Worm (Caenorhabditis elegans) whole organism, L3 larva: ENCODE measurements around the gene T28D6.3.

Experiments used
- ZK546.5 ChIP-seq: sonication (generic microtip); optimal IDR thresholded peaks from 2 replicates; lab custom pipeline; 2017; ENCODE audit warnings: missing biosample characterization, missing genetic modification characterization
- aly-2 ChIP-seq: fragments of 150-350 bp; optimal IDR thresholded peaks from 2 replicates; lab custom pipeline; 2014; ENCODE audit warnings: missing biosample characterization, missing genetic modification characterization
- ama-1 ChIP-seq: fragments of 150-350 bp; optimal IDR thresholded peaks from 2 replicates; lab custom pipeline; 2018
- ceh-16 ChIP-seq: sonication (generic microtip); optimal IDR thresholded peaks from 2 replicates; lab custom pipeline; 2017; ENCODE audit warnings: missing biosample characterization, missing genetic modification characterization
- ceh-28 ChIP-seq: fragments of 150-350 bp; optimal IDR thresholded peaks from 2 replicates; lab custom pipeline; 2014; ENCODE audit warnings: missing biosample characterization, missing genetic modification reagents, missing genetic modification characterization
- ceh-9 ChIP-seq: sonication (generic microtip); optimal IDR thresholded peaks from 2 replicates; lab custom pipeline; 2018; ENCODE audit warnings: missing biosample characterization, missing genetic modification characterization
- daf-12 ChIP-seq: fragments of 150-350 bp; optimal IDR thresholded peaks from 2 replicates; lab custom pipeline; 2014; ENCODE audit warnings: missing biosample characterization, missing genetic modification reagents, missing genetic modification characterization
- egl-5 ChIP-seq: fragments of 150-350 bp; optimal IDR thresholded peaks from 2 replicates; lab custom pipeline; 2017; ENCODE audit warnings: missing biosample characterization, missing genetic modification reagents, missing genetic modification characterization, inconsistent platforms
- elt-1 ChIP-seq: fragments of 150-350 bp; optimal IDR thresholded peaks from 2 replicates; lab custom pipeline; 2014; ENCODE audit warnings: missing biosample characterization, missing genetic modification characterization
- elt-3 ChIP-seq, 3 experiments: fragments of 150-350 bp in 1 of 3; sonication (generic microtip) in 2 of 3; optimal IDR thresholded peaks; 2 replicates in 2 of 3; 4 replicates in 1 of 3; lab custom pipeline; 2014 to 2017; ENCODE audit warnings: missing biosample characterization in 3 of 3, missing genetic modification characterization in 3 of 3
- fkh-10 ChIP-seq: sonication (generic microtip); optimal IDR thresholded peaks from 2 replicates; lab custom pipeline; 2017; ENCODE audit warnings: missing biosample characterization, missing genetic modification reagents, missing genetic modification characterization
- fkh-2 ChIP-seq: fragments of 150-350 bp; optimal IDR thresholded peaks from 2 replicates; lab custom pipeline; 2014; ENCODE audit warnings: missing biosample characterization, missing genetic modification reagents, missing genetic modification characterization
- fos-1 ChIP-seq: fragments of 150-350 bp; optimal IDR thresholded peaks from 2 replicates; lab custom pipeline; 2014; ENCODE audit warnings: missing biosample characterization, missing genetic modification characterization
- hmg-11 ChIP-seq: sonication (generic microtip); optimal IDR thresholded peaks from 2 replicates; lab custom pipeline; 2016; ENCODE audit warnings: missing genetic modification characterization, missing compliant biosample characterization
- jun-1 ChIP-seq: fragments of 150-350 bp; optimal IDR thresholded peaks from 2 replicates; lab custom pipeline; 2014; ENCODE audit warnings: missing biosample characterization, missing genetic modification reagents, missing genetic modification characterization
- lin-39 ChIP-seq: fragments of 150-350 bp; optimal IDR thresholded peaks from 2 replicates; lab custom pipeline; 2018; ENCODE audit warnings: missing biosample characterization, missing genetic modification reagents, missing genetic modification characterization
- mdl-1 ChIP-seq: fragments of 150-350 bp; optimal IDR thresholded peaks from 2 replicates; lab custom pipeline; 2014; ENCODE audit warnings: missing biosample characterization, missing genetic modification characterization
- nfya-1 ChIP-seq: sonication (generic microtip); optimal IDR thresholded peaks from 2 replicates; lab custom pipeline; 2017; ENCODE audit warnings: missing genetic modification characterization, mild to moderate bottlenecking, missing compliant biosample characterization, antibody characterized with exemption, moderate library complexity; ENCODE audit not compliant: insufficient read depth
- nhr-11 ChIP-seq: fragments of 150-350 bp; optimal IDR thresholded peaks from 2 replicates; lab custom pipeline; 2014; ENCODE audit warnings: missing biosample characterization, missing genetic modification characterization
- nhr-12 ChIP-seq: fragments of 150-350 bp; optimal IDR thresholded peaks from 2 replicates; lab custom pipeline; 2014; ENCODE audit warnings: missing biosample characterization, missing genetic modification characterization
- nhr-23 ChIP-seq: fragments of 150-350 bp; optimal IDR thresholded peaks from 2 replicates; lab custom pipeline; 2014; ENCODE audit warnings: missing biosample characterization, missing genetic modification reagents, missing genetic modification characterization
- nhr-25 ChIP-seq: sonication (generic microtip); optimal IDR thresholded peaks from 2 replicates; lab custom pipeline; 2017; ENCODE audit warnings: missing biosample characterization, missing genetic modification characterization
- nhr-43 ChIP-seq: sonication (generic microtip); optimal IDR thresholded peaks from 2 replicates; lab custom pipeline; 2016; ENCODE audit warnings: mild to moderate bottlenecking, missing genetic modification characterization, missing compliant biosample characterization; ENCODE audit not compliant: poor library complexity, severe bottlenecking
- nhr-67 ChIP-seq: fragments of 150-350 bp; optimal IDR thresholded peaks from 2 replicates; lab custom pipeline; 2014; ENCODE audit warnings: missing biosample characterization, missing genetic modification characterization
- nhr-77 ChIP-seq: fragments of 150-350 bp; optimal IDR thresholded peaks from 2 replicates; lab custom pipeline; 2014; ENCODE audit warnings: missing biosample characterization, missing genetic modification characterization
- pha-4 ChIP-seq: fragments of 150-350 bp; optimal IDR thresholded peaks from 2 replicates; lab custom pipeline; 2014; ENCODE audit warnings: missing biosample characterization, missing genetic modification reagents, missing genetic modification characterization
- sea-2 ChIP-seq: fragments of 150-350 bp; sonication (generic microtip); optimal IDR thresholded peaks from 4 replicates; lab custom pipeline; 2014; ENCODE audit warnings: missing biosample characterization, missing genetic modification reagents, missing genetic modification characterization
- snpc-4 ChIP-seq: fragments of 150-350 bp; optimal IDR thresholded peaks from 2 replicates; lab custom pipeline; 2014; ENCODE audit warnings: missing biosample characterization, missing genetic modification characterization
- tbx-2 ChIP-seq: sonication (generic microtip); optimal IDR thresholded peaks from 2 replicates; lab custom pipeline; 2016; ENCODE audit warnings: mild to moderate bottlenecking, missing genetic modification characterization, missing compliant biosample characterization

Gene T28D6.3

DNA sequence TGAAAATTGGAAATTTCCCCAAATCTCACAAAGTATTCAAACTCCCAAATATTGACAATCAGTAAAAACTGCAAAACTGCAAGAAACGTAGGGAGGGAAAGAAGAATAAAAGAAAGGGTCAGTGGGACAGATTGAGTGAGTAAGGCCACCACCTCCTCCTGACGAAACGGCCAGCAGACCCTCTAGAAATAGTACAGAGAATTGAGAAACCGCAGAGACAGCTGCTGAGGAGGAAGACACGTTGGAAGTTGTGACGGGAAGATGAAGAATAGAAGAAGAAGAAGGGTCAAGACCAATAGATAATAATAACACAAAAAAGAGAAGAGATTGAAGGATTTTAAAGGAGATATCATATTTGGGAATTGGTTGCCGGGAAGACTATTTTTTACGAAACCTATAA is 14.0 kb downstream of the T28D6.3 start:
- peak; percentile 39 for TF ChIP-seq lin-39 (tag; lab: Kevin White, UChicago)
- TF ChIP-seq mdl-1 (tag; lab: Kevin White, UChicago), result no peak
- no peak for TF ChIP-seq elt-3 (tag; optimal IDR thresholded peaks at IDR 0.05; lab: Kevin White, UChicago)
- TF ChIP-seq aly-2 (tag; lab: Kevin White, UChicago), result no peak
- TF ChIP-seq nhr-25 (tag; lab: Kevin White, UChicago), result peak; percentile 34
- TF ChIP-seq fos-1 (tag; lab: Kevin White, UChicago), result no peak
- no peak for TF ChIP-seq jun-1 (tag; lab: Kevin White, UChicago)
- TF ChIP-seq nhr-11, result no peak
- no peak for TF ChIP-seq nhr-67 (tag; lab: Kevin White, UChicago)
- peak; percentile 66 for TF ChIP-seq hmg-11 (tag; lab: Kevin White, UChicago)
- TF ChIP-seq nfya-1 (tag; lab: Kevin White, UChicago), result peak; percentile 55
- TF ChIP-seq ZK546.5 (tag; lab: Kevin White, UChicago), result no peak
- no peak for TF ChIP-seq nhr-12 (tag; lab: Kevin White, UChicago)
- TF ChIP-seq egl-5 (tag; lab: Kevin White, UChicago), result no peak
- no peak for TF ChIP-seq daf-12 (tag; lab: Kevin White, UChicago)
- TF ChIP-seq nhr-23, result peak; percentile 93
- TF ChIP-seq pha-4 (tag; lab: Kevin White, UChicago), result no peak
- TF ChIP-seq tbx-2 (tag; lab: Kevin White, UChicago), result no peak
- TF ChIP-seq snpc-4 (tag; lab: Kevin White, UChicago), result peak; percentile 82

DNA sequence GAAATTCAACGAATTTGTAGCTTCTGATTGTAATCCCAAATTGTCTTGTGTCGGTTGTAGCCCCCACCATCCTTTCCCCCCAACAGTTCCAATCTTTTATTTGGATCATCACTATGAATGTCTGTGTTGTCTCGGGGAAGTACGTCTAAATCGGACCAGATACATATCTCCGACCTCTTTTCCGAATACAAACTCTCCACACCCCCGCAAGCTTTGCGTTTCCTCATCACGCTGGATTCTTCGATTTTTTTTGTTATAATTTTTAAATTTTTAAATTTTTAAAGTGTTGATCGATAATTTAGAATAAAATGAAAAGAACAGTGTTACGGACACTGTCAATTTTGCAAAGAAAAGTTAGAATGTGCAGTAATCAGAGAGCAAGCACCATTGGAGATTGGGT is 15.4 kb downstream of the T28D6.3 start, which contains the start of gene subs-4:
subs-4 (plus strand) TSS at position 301 of the 400 bp plus-strand sequence.
- TF ChIP-seq aly-2 (tag; lab: Kevin White, UChicago), result no peak
- TF ChIP-seq elt-1 (tag; lab: Kevin White, UChicago), result no peak
- no peak for TF ChIP-seq daf-12 (tag; lab: Kevin White, UChicago)
- TF ChIP-seq tbx-2 (tag; lab: Kevin White, UChicago), result no peak
- TF ChIP-seq ceh-28 (tag; lab: Kevin White, UChicago), result no peak
- TF ChIP-seq fkh-2 (tag; lab: Kevin White, UChicago), result no peak
- no peak for TF ChIP-seq ama-1 (lab: Kevin White, UChicago)
- TF ChIP-seq nhr-67 (tag; lab: Kevin White, UChicago), result no peak
- no peak for TF ChIP-seq nfya-1 (tag; lab: Kevin White, UChicago)
- TF ChIP-seq, all 47 proteins: peak for 0

DNA sequence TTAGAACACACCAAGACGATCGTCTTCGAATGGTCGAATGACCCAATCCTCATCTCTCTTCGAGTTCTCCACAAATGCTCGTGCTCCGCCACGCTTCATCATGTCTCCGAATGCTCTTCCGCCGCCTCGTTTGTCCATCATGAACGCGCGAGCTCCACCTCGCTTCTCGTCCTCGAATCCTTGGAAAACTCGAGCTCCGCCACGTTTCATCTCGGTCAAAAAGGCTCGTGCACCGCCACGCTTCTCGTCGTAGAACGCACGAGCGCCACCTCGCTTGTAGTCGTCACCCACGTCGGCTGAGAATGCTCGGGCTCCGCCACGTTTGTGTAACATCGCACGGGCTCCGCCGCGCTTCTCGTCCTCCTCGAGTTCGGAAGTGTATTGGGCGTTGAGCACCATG is 22.8 kb downstream of the T28D6.3 start:
- TF ChIP-seq nhr-77 (tag; lab: Kevin White, UChicago), result no peak

DNA sequence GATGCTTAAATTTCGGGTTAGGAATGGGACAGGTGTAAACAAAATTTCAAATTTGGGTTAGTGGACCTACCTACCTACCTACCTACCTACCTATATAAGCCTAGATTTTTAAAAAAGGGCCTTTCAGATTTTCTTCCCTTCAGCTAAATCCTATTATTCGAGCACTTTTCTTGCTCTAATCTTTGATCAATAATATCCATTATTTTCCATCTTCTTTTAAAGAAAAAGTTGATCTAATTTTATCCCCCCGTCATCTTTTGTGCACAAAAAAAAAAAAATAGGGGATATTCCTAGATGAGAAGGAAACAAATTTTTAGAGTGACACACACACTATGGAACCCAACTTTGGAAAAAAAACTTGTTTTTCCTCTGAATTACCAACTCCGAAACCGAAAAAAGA is 24.3 kb downstream of the T28D6.3 start:
- TF ChIP-seq fkh-10 (GFP tag; lab: Kevin White, UChicago) (peak; percentile 36), nhr-25 (tag; lab: Kevin White, UChicago) (no peak), fkh-2 (tag; lab: Kevin White, UChicago) (no peak)
- TF ChIP-seq, all 47 proteins: peak for 1

DNA sequence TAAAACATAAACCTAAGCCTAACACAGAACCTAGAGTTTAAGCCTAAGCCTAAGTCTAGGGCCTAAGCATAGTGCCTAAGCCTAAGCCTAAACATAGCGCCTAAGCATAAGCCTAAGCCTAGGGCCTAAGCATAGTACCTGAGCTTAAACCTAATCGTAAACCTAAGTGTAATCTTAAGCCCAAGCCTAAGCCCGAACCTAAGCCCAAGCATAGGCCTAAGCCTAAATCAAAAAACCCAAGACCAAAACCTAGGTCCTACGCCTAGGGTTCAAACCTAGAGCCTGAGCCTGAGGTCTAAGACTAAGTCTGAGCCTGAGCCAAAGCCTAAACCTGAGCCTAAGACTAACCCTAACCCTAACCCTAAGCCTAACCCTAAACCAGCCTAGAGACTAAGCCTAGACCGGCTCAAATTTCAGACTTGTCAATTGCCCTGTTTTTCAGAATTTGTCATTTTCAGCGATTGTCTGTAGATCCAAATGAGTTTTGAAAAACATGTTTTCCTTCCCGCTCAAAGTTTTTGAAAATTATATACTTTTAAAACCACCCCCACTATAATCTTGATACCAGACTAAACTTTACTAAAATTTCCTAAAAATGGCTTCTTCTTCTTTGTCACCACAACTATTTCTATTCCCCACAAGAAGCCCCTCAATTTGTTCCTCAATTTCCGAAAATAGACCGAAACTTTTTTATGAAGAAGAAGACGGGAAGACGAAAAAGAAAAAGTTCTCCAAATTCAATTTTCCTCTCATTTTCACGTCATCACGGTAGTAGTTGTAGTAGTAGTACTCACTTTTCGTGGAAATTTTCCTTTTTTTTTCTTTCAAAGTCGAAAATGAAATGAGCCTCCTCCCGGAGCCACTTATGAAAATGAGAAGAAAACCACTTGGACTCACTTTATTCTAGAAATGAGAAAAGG is 25.3 kb downstream of the T28D6.3 start:
- TF ChIP-seq nhr-43 (tag; lab: Kevin White, UChicago), result no peak
- no peak for TF ChIP-seq sea-2 (GFP tag; lab: Kevin White, UChicago)
- TF ChIP-seq ceh-16 (tag; lab: Kevin White, UChicago), result no peak
- no peak for TF ChIP-seq jun-1 (tag; lab: Kevin White, UChicago)
- TF ChIP-seq ZK546.5 (tag; lab: Kevin White, UChicago), result no peak
- TF ChIP-seq ceh-9 (tag; lab: Kevin White, UChicago), result no peak
- TF ChIP-seq nfya-1 (tag; lab: Kevin White, UChicago), result peak; percentile 4
- peak; percentile 55 for TF ChIP-seq fkh-10 (GFP tag; lab: Kevin White, UChicago)
- TF ChIP-seq mdl-1 (tag; lab: Kevin White, UChicago), result no peak
